Worm (Caenorhabditis elegans) whole organism, L4 larva: ENCODE results near the gene vrk-1.

ENCODE experiments used
- F10B5.3 ChIP-seq: sonication (generic microtip); optimal IDR thresholded peaks from 2 replicates; lab custom pipeline; 2016; ENCODE audit warnings: mild to moderate bottlenecking, missing genetic modification characterization, missing compliant biosample characterization
- Y105C5A.15 ChIP-seq: fragments of 200-800 bp; sonication (Bioruptor generic); IDR thresholded peaks from 2 replicates; pipeline ENCODE4 v1.3.6; 2022; ENCODE audit warnings: missing genetic modification characterization, missing compliant biosample characterization
- Y75B8A.6 ChIP-seq: fragments of 200-800 bp; sonication (Bioruptor generic); IDR thresholded peaks from 2 replicates; pipeline ENCODE4 v1.3.6; 2022; ENCODE audit warnings: missing genetic modification reagents, missing genetic modification characterization, missing compliant biosample characterization
- aha-1 ChIP-seq: fragments of 150-350 bp; peaks from one replicate; lab custom pipeline; 2014; ENCODE audit warnings: missing biosample characterization, missing genetic modification characterization
- ama-1 ChIP-seq: fragments of 150-350 bp; optimal IDR thresholded peaks from 2 replicates; lab custom pipeline; 2014; ENCODE audit warnings: inconsistent platforms, mixed read lengths
- attf-4 ChIP-seq: sonication (generic microtip); optimal IDR thresholded peaks from 3 replicates; lab custom pipeline; 2017; ENCODE audit warnings: missing biosample characterization, missing genetic modification characterization
- cey-2 ChIP-seq: sonication (generic microtip); optimal IDR thresholded peaks from 3 replicates; lab custom pipeline; 2017; ENCODE audit warnings: missing genetic modification characterization, mild to moderate bottlenecking, missing compliant biosample characterization, antibody characterized with exemption, borderline replicate concordance; ENCODE audit not compliant: insufficient read depth
- ctbp-1 ChIP-seq: fragments of 200-800 bp; sonication (Bioruptor generic); IDR thresholded peaks from 2 replicates; pipeline ENCODE4 v1.3.6; 2022; ENCODE audit warnings: missing genetic modification reagents, missing genetic modification characterization, missing compliant biosample characterization
- daf-12 ChIP-seq: fragments of 150-350 bp; optimal IDR thresholded peaks from 2 replicates; lab custom pipeline; 2014; ENCODE audit warnings: missing biosample characterization, missing genetic modification reagents, missing genetic modification characterization
- daf-19 ChIP-seq: fragments of 200-800 bp; sonication (Bioruptor generic); conservative IDR thresholded peaks from 2 replicates; pipeline ENCODE4 v1.3.6; 2022; ENCODE audit warnings: missing genetic modification characterization, missing compliant biosample characterization
- daf-8 ChIP-seq: fragments of 200-800 bp; sonication (Bioruptor generic); IDR thresholded peaks from 2 replicates; pipeline ENCODE4 v1.3.6; 2022; ENCODE audit warnings: missing genetic modification characterization, missing compliant biosample characterization
- dpl-1 ChIP-seq: fragments of 150-350 bp; optimal IDR thresholded peaks from 2 replicates; lab custom pipeline; 2014; ENCODE audit warnings: missing biosample characterization, missing genetic modification reagents, missing genetic modification characterization
- egl-43 ChIP-seq: fragments of 200-800 bp; sonication (Bioruptor generic); IDR thresholded peaks from 2 replicates; pipeline ENCODE4 v1.3.6; 2022; ENCODE audit warnings: missing genetic modification reagents, missing genetic modification characterization, missing compliant biosample characterization
- hif-1 ChIP-seq, 2 experiments: sonication (generic microtip); optimal IDR thresholded peaks; 2 replicates each; lab custom pipeline; 2016 to 2017; ENCODE audit warnings: missing compliant biosample characterization in 2 of 2, missing genetic modification characterization in 2 of 2, missing genetic modification reagents in 2 of 2, missing genotype in 2 of 2, mild to moderate bottlenecking in 1 of 2
- hlh-11 ChIP-seq: fragments of 200-800 bp; sonication (Bioruptor generic); optimal IDR thresholded peaks from 2 replicates; lab custom pipeline; 2018; ENCODE audit warnings: mild to moderate bottlenecking, missing genetic modification characterization, missing compliant biosample characterization
- hlh-30 ChIP-seq: sonication (generic microtip); optimal IDR thresholded peaks from 2 replicates; lab custom pipeline; 2017; ENCODE audit warnings: antibody characterized with exemption, mild to moderate bottlenecking, missing genetic modification characterization, missing compliant biosample characterization; ENCODE audit not compliant: insufficient read depth
- hmg-1.1 ChIP-seq: fragments of 200-800 bp; sonication (Bioruptor generic); IDR thresholded peaks from 2 replicates; pipeline ENCODE4 v1.3.6; 2022; ENCODE audit warnings: missing genetic modification reagents, missing genetic modification characterization, missing compliant biosample characterization
- lim-7 ChIP-seq: fragments of 200-800 bp; sonication (Bioruptor generic); IDR thresholded peaks from 2 replicates; pipeline ENCODE4 v1.3.6; 2022; ENCODE audit warnings: missing genetic modification characterization, missing compliant biosample characterization
- lir-3 ChIP-seq: sonication (generic microtip); optimal IDR thresholded peaks from 2 replicates; lab custom pipeline; 2016; ENCODE audit warnings: mild to moderate bottlenecking, missing genetic modification characterization, missing compliant biosample characterization
- mdl-1 ChIP-seq, 2 experiments: fragments of 150-350 bp in 1 of 2; sonication (generic microtip) in 1 of 2; optimal IDR thresholded peaks; 2 replicates each; lab custom pipeline; 2014 to 2017; ENCODE audit warnings: missing biosample characterization in 2 of 2, missing genetic modification characterization in 2 of 2
- mep-1 ChIP-seq: fragments of 150-350 bp; sonication (generic microtip); optimal IDR thresholded peaks from 3 replicates; lab custom pipeline; 2014; ENCODE audit warnings: missing biosample characterization, missing genetic modification characterization
- nhr-10 ChIP-seq: fragments of 150-350 bp; optimal IDR thresholded peaks from 2 replicates; lab custom pipeline; 2014; ENCODE audit warnings: missing biosample characterization, missing genetic modification characterization
- nhr-237 ChIP-seq: sonication (generic microtip); optimal IDR thresholded peaks from 2 replicates; lab custom pipeline; 2017; ENCODE audit warnings: missing biosample characterization, missing genetic modification characterization
- nhr-41 ChIP-seq: fragments of 200-800 bp; sonication (Bioruptor generic); IDR thresholded peaks from 2 replicates; pipeline ENCODE4 v1.3.6; 2022; ENCODE audit warnings: missing genetic modification reagents, missing genetic modification characterization, missing compliant biosample characterization
- pqm-1 ChIP-seq: sonication (generic microtip); optimal IDR thresholded peaks from 2 replicates; lab custom pipeline; 2017; ENCODE audit warnings: missing biosample characterization, missing genetic modification characterization
- rbr-2 ChIP-seq: sonication (generic microtip); optimal IDR thresholded peaks from 2 replicates; lab custom pipeline; 2016; ENCODE audit warnings: missing genotype, missing genetic modification characterization, missing compliant biosample characterization
- saeg-2 ChIP-seq: fragments of 200-800 bp; sonication (Bioruptor generic); IDR thresholded peaks from 2 replicates; pipeline ENCODE4 v1.3.6; 2022; ENCODE audit warnings: missing genetic modification reagents, missing genetic modification characterization, missing compliant biosample characterization
- set-16 ChIP-seq: fragments of 200-800 bp; sonication (Bioruptor generic); IDR thresholded peaks from 2 replicates; pipeline ENCODE4 v1.3.6; 2022; ENCODE audit warnings: missing genetic modification reagents, missing genetic modification characterization, missing compliant biosample characterization
- spr-1 ChIP-seq: sonication (generic microtip); optimal IDR thresholded peaks from 2 replicates; lab custom pipeline; 2016; ENCODE audit warnings: mild to moderate bottlenecking, missing genetic modification characterization, missing compliant biosample characterization
- unc-130 ChIP-seq: sonication (generic microtip); optimal IDR thresholded peaks from 2 replicates; lab custom pipeline; 2016; ENCODE audit warnings: missing genetic modification reagents, missing genetic modification characterization, missing compliant biosample characterization
- unc-39 ChIP-seq: sonication (generic microtip); optimal IDR thresholded peaks from 2 replicates; lab custom pipeline; 2017; ENCODE audit warnings: missing biosample characterization, missing genetic modification characterization
- unc-62 ChIP-seq, 3 experiments: fragments of 150-350 bp in 1 of 3; sonication (generic microtip); optimal IDR thresholded peaks in 2 of 3; peaks in 1 of 3; 1 replicate in 1 of 3; 2 replicates in 2 of 3; lab custom pipeline; 2014 to 2017; ENCODE audit warnings: missing biosample characterization in 3 of 3, missing genetic modification characterization in 3 of 3, missing genetic modification reagents in 3 of 3, missing genotype in 1 of 3
- ztf-11 ChIP-seq: fragments of 150-350 bp; optimal IDR thresholded peaks from 2 replicates; lab custom pipeline; 2014; ENCODE audit warnings: missing biosample characterization, missing genetic modification characterization

vrk-1 gene

ce11 chrII:5950657-5951056 lies 28.9 kb downstream of the vrk-1 start:
- TF ChIP-seq set-16 (GFP tag; lab: Robert Waterston, UW) (no peak), aha-1 (tag; lab: Kevin White, UChicago) (peak; percentile 87), nhr-10 (no peak), hlh-11 (tag; lab: Kevin White, UChicago) (no peak), daf-19 (no peak), rbr-2 (tag; lab: Kevin White, UChicago) (no peak), daf-12 (no peak), F10B5.3 (tag; lab: Kevin White, UChicago) (no peak), nhr-237 (no peak), hmg-1.1 (0 out of 2 replicates have a peak, but pooled peaks have one; percentile 6), ama-1 (lab: Kevin White, UChicago) (no peak), hlh-30 (tag; lab: Kevin White, UChicago) (peak; percentile 6), attf-4 (tag; lab: Kevin White, UChicago) (no peak), pqm-1 (tag; lab: Kevin White, UChicago) (no peak), egl-43 (GFP tag; lab: Robert Waterston, UW) (no peak), nhr-41 (GFP tag; lab: Robert Waterston, UW) (no peak), Y105C5A.15 (no peak), daf-8 (no peak), lim-7 (GFP tag; lab: Robert Waterston, UW) (no peak), ctbp-1 (GFP tag; lab: Robert Waterston, UW) (peak; percentile 55; the same call in 1 of the 2 replicates), ztf-11 (tag; lab: Kevin White, UChicago) (no peak), unc-130 (GFP tag; lab: Kevin White, UChicago) (no peak)

- TF ChIP-seq Y75B8A.6 (GFP tag; lab: Robert Waterston, UW), result no peak
- TF ChIP-seq hif-1 (tag; optimal IDR thresholded peaks at IDR 0.05; lab: Kevin White, UChicago), result no peak
- TF ChIP-seq aha-1 (tag; lab: Kevin White, UChicago), result peak; percentile 92
Observed at ce11 chrII:5951745-5952144, 30.0 kb downstream of the vrk-1 start.

ce11 chrII:5952214-5952613 lies 30.4 kb downstream of the vrk-1 start:
- peak in 1 of 2 experiments; percentile 88 for TF ChIP-seq unc-62 (GFP tag; optimal IDR thresholded peaks at IDR 0.05 in 1 of 2; lab: Kevin White, UChicago)
- TF ChIP-seq unc-62 (tag; optimal IDR thresholded peaks at IDR 0.05; lab: Kevin White, UChicago), result no peak
- TF ChIP-seq aha-1 (tag; lab: Kevin White, UChicago), result peak; percentile 31
- no peak for TF ChIP-seq saeg-2 (GFP tag; lab: Robert Waterston, UW)
- peak; percentile 55 for TF ChIP-seq hlh-30 (tag; lab: Kevin White, UChicago)
- no peak for TF ChIP-seq cey-2 (tag; lab: Kevin White, UChicago)
- TF ChIP-seq mep-1, result peak; percentile 33

ce11 chrII:5955638-5956167 lies 33.9 kb downstream of the vrk-1 start:
- peak in 1 of 2 experiments; percentile 99 for TF ChIP-seq unc-62 (GFP tag; optimal IDR thresholded peaks at IDR 0.05 in 1 of 2; lab: Kevin White, UChicago)
- TF ChIP-seq unc-62 (tag; optimal IDR thresholded peaks at IDR 0.05; lab: Kevin White, UChicago), result no peak
- no peak for TF ChIP-seq lir-3 (tag; lab: Kevin White, UChicago)
- TF ChIP-seq unc-39, result no peak
- peak in 1 of 2 experiments; percentile 8 for TF ChIP-seq mdl-1 (tag; optimal IDR thresholded peaks at IDR 0.05; lab: Kevin White, UChicago)
- TF ChIP-seq dpl-1 (GFP tag; lab: Kevin White, UChicago), result no peak
- 0 out of 2 replicates have a peak, but pooled peaks have one; percentile 16 for TF ChIP-seq hmg-1.1

ce11 chrII:5956583-5956982 lies 34.8 kb downstream of the vrk-1 start, which contains the start of gene casy-1:
TSS of gene casy-1 (minus strand) at chrII:5956683.
- no peak for TF ChIP-seq spr-1 (tag; lab: Kevin White, UChicago)
- peak in 1 of 2 experiments; percentile 73 for TF ChIP-seq unc-62 (GFP tag; optimal IDR thresholded peaks at IDR 0.05 in 1 of 2; lab: Kevin White, UChicago)
- no peak for TF ChIP-seq unc-62 (tag; optimal IDR thresholded peaks at IDR 0.05; lab: Kevin White, UChicago)
- peak; percentile 58 for TF ChIP-seq aha-1 (tag; lab: Kevin White, UChicago)
